Worm (Caenorhabditis elegans): ENCODE measurements around the gene F48E3.2.

Gene F48E3.2

DNA sequence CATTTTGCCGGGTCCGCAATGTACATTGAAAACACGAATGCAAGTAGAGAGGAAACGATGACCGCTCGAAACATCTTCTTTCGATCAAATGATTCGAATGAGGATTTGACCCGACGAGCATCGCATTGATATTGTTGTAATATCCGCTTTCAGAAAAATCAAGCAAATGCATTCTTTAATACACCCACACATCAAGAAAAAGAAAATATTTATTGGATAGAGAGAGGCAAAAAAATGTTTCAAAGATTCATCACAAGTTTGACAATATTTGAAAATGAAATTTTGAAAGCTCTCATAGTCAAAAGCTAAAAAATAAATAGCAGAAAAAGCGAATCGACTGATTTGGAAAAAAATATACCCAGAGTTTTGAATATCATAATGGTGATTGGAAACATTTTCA is 2.6 kb upstream of the F48E3.2 start, which contains the start of gene try-14:
Gene try-14 (minus strand): TSS at position 101 of the 400 bp plus-strand sequence.
- TF ChIP-seq egl-5 (tag; optimal IDR thresholded peaks at IDR 0.05) (no peak), fkh-10 (GFP tag; optimal IDR thresholded peaks at IDR 0.05) (no peak), sea-2 (GFP tag; optimal IDR thresholded peaks at IDR 0.05) (no peak), lin-39 (tag; optimal IDR thresholded peaks at IDR 0.05) (no peak), mdl-1 (tag; optimal IDR thresholded peaks at IDR 0.05) (no peak), ztf-4 (tag; optimal IDR thresholded peaks at IDR 0.05) (no peak), snpc-4 (tag; optimal IDR thresholded peaks at IDR 0.05) (no peak), jun-1 (tag; optimal IDR thresholded peaks at IDR 0.05) (no peak), R02D3.7 (tag; optimal IDR thresholded peaks at IDR 0.05) (no peak), lin-15B (tag; optimal IDR thresholded peaks at IDR 0.05) (no peak), hmg-11 (tag; optimal IDR thresholded peaks at IDR 0.05) (no peak), pha-4 (tag; optimal IDR thresholded peaks at IDR 0.05) (no peak), skn-1 (tag; optimal IDR thresholded peaks at IDR 0.05) (no peak), elt-3 (tag; optimal IDR thresholded peaks at IDR 0.05) (no peak), elt-2 (tag; optimal IDR thresholded peaks at IDR 0.05) (no peak), nhr-12 (tag; optimal IDR thresholded peaks at IDR 0.05) (no peak)

DNA sequence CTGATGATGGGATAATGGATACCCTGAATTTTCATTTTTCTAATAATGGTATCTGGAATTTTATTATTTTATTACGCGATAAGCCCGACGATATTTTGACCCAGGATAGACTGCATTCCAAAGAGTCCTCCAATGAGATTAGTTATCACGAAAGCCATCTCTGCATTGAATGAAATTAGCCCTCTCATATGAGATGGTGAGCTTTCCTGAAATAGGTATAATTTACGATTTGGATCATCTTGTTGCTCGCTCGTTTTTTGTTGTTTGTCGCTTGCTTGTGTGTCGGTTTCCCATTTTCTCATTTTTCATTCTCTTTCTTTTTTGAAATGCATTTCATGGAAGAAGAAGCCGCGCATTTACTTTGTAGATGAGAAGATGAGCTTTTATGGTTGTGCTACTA is 1.4 kb downstream of the F48E3.2 start:
- TF ChIP-seq egl-5 (tag; optimal IDR thresholded peaks at IDR 0.05) (peak; percentile 44), nhr-76 (tag; optimal IDR thresholded peaks at IDR 0.05) (no peak), lin-39 (tag; optimal IDR thresholded peaks at IDR 0.05) (peak; percentile 28)

DNA sequence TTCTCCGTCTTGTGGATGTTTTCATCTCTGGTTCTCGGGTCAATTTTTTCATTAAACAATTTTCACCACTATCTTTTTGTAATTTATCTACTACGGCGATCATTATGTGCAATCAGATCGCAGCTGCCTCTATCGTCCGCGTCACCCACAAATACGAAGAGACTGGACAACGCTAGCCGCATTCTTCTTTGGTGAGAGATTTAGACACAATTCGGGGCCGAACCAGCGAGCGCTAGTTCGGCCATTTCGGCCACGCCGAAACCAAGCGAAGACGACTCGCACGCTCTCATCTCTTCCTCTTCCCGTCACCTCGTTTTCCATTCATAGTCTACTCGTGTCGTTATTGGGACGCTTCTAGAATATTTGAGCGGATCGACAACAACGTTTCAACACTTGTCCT is 7.2 kb downstream of the F48E3.2 start, which contains the start of gene gly-12:
Gene gly-12 (plus strand): TSS at position 117 of the 400 bp plus-strand sequence.
- no peak for TF ChIP-seq pha-4 (tag; optimal IDR thresholded peaks at IDR 0.05)
- no peak for TF ChIP-seq nhr-43 (tag; optimal IDR thresholded peaks at IDR 0.05; ENCODE audit: poor library complexity, severe bottlenecking)
- no peak for TF ChIP-seq mml-1 (tag; optimal IDR thresholded peaks at IDR 0.05)
- TF ChIP-seq lin-39 (tag; optimal IDR thresholded peaks at IDR 0.05): peak; percentile 46
- no peak for TF ChIP-seq fkh-10 (GFP tag; optimal IDR thresholded peaks at IDR 0.05)
- TF ChIP-seq elt-2 (tag; optimal IDR thresholded peaks at IDR 0.05): no peak
- no peak for TF ChIP-seq fkh-2 (tag; optimal IDR thresholded peaks at IDR 0.05)
- no peak for TF ChIP-seq lin-15B (tag; optimal IDR thresholded peaks at IDR 0.05)
- TF ChIP-seq ceh-9 (tag; optimal IDR thresholded peaks at IDR 0.05): no peak
- peak; percentile 6 for TF ChIP-seq hmg-11 (tag; optimal IDR thresholded peaks at IDR 0.05)
- TF ChIP-seq ama-1 (optimal IDR thresholded peaks at IDR 0.05): no peak
- no peak for TF ChIP-seq ceh-82 (tag; optimal IDR thresholded peaks at IDR 0.05)
- no peak for TF ChIP-seq ztf-4 (tag; optimal IDR thresholded peaks at IDR 0.05)
- TF ChIP-seq unc-39 (tag; optimal IDR thresholded peaks at IDR 0.05): no peak
- no peak for TF ChIP-seq ZK546.5 (tag; optimal IDR thresholded peaks at IDR 0.05)
- no peak for TF ChIP-seq nhr-77 (tag; optimal IDR thresholded peaks at IDR 0.05)
- TF ChIP-seq egl-27 (tag; optimal IDR thresholded peaks at IDR 0.05): no peak
- TF ChIP-seq skn-1 (tag; optimal IDR thresholded peaks at IDR 0.05): no peak
- peak; percentile 56 for TF ChIP-seq nhr-25 (tag; optimal IDR thresholded peaks at IDR 0.05)
- TF ChIP-seq pqm-1 (tag; optimal IDR thresholded peaks at IDR 0.05): no peak
- no peak for TF ChIP-seq eor-1 (tag; optimal IDR thresholded peaks at IDR 0.05)
- peak; percentile 89 for TF ChIP-seq elt-1 (tag; optimal IDR thresholded peaks at IDR 0.05)
- TF ChIP-seq nhr-67 (tag; optimal IDR thresholded peaks at IDR 0.05): no peak
- TF ChIP-seq lsy-12 (tag; optimal IDR thresholded peaks at IDR 0.05): no peak
- no peak for TF ChIP-seq ceh-28 (tag; optimal IDR thresholded peaks at IDR 0.05)
- no peak for TF ChIP-seq fos-1 (tag; optimal IDR thresholded peaks at IDR 0.05)
- TF ChIP-seq R02D3.7 (tag; optimal IDR thresholded peaks at IDR 0.05): no peak
- no peak for TF ChIP-seq nhr-28 (tag; optimal IDR thresholded peaks at IDR 0.05)
- TF ChIP-seq nhr-76 (tag; optimal IDR thresholded peaks at IDR 0.05): no peak
- no peak for TF ChIP-seq ztf-11 (tag; optimal IDR thresholded peaks at IDR 0.05)
- TF ChIP-seq nhr-23 (tag; optimal IDR thresholded peaks at IDR 0.05): peak; percentile 55
- no peak for TF ChIP-seq elt-3 (tag; optimal IDR thresholded peaks at IDR 0.05)
- TF ChIP-seq sea-2 (GFP tag; optimal IDR thresholded peaks at IDR 0.05): no peak
- TF ChIP-seq mdl-1 (tag; optimal IDR thresholded peaks at IDR 0.05): no peak
- no peak for TF ChIP-seq aly-2 (tag; optimal IDR thresholded peaks at IDR 0.05)
- no peak for TF ChIP-seq jun-1 (tag; optimal IDR thresholded peaks at IDR 0.05)
- TF ChIP-seq daf-12 (tag; optimal IDR thresholded peaks at IDR 0.05): no peak
- no peak for TF ChIP-seq snpc-4 (tag; optimal IDR thresholded peaks at IDR 0.05)
- no peak for TF ChIP-seq tbx-2 (tag; optimal IDR thresholded peaks at IDR 0.05)
- no peak for TF ChIP-seq nhr-237 (tag; optimal IDR thresholded peaks at IDR 0.05)
- TF ChIP-seq nhr-11 (tag; optimal IDR thresholded peaks at IDR 0.05): no peak
- TF ChIP-seq ceh-16 (tag; optimal IDR thresholded peaks at IDR 0.05): no peak
- TF ChIP-seq nhr-12 (tag; optimal IDR thresholded peaks at IDR 0.05): no peak
- peak; percentile 50 for TF ChIP-seq nfya-1 (tag; optimal IDR thresholded peaks at IDR 0.05; ENCODE audit: insufficient read depth)
- peak; percentile 37 for TF ChIP-seq egl-5 (tag; optimal IDR thresholded peaks at IDR 0.05)
- no peak for TF ChIP-seq zag-1 (tag; optimal IDR thresholded peaks at IDR 0.05)
- no peak for TF ChIP-seq unc-62 (GFP tag; optimal IDR thresholded peaks at IDR 0.05)

Measured in whole organism, L3 larva.